Worm (Caenorhabditis elegans) whole organism, late embryonic: ENCODE measurements around the gene bcl-7.

Experiments used
- ceh-22 ChIP-seq: sonication (generic microtip); optimal IDR thresholded peaks from 2 replicates; lab custom pipeline; 2017; ENCODE audit warnings: missing biosample characterization, missing genetic modification characterization
- pha-4 ChIP-seq: fragments of 150-350 bp; optimal IDR thresholded peaks from 2 replicates; lab custom pipeline; 2018; ENCODE audit warnings: missing biosample characterization, missing genetic modification reagents, missing genetic modification characterization
- sdc-2 ChIP-seq: sonication (generic microtip); optimal IDR thresholded peaks from 2 replicates; lab custom pipeline; 2016; ENCODE audit warnings: missing genotype, missing genetic modification characterization, missing compliant biosample characterization

DNA sequence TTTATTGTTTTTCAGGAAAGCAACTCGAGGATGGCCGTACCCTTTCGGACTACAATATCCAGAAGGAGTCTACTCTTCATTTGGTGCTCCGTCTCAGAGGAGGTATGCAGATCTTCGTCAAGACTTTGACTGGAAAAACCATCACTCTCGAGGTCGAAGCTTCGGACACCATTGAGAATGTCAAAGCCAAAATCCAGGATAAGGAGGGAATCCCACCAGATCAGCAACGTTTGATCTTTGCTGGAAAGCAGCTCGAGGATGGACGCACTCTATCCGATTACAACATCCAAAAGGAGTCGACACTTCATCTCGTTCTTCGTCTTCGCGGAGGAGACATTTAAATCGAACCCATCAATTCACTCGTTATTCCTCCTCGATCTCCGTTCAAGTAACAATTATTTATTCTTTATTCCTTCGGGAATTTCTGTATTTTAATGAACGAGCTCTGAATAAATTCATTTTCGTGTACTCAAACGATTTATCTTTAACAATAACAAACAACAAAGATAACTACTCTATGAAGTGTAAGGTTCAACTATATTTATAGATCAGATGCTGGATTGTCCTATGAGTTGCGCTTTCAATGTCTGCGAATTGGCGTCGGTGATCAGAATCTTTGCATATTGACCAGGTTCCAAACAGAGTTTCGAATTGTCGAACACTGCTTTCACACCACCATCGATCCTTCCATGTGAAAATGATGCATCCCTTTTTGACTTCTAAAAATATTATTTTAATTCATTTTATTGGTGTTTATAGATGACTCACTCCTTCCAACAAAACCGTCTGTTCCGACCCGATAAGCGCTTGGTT, 17.7 kb downstream of the bcl-7 start:
- TF ChIP-seq pha-4 (tag; lab: Kevin White, UChicago) (no peak), ceh-22 (no peak), sdc-2 (tag; lab: Kevin White, UChicago) (no peak)
